Worm (Caenorhabditis elegans) whole organism, mixed stage, embryonic: ENCODE results near the gene tsp-2.
A peak's percentile ranks its signal among the peaks of the same experiment; 100 is the strongest.

Source experiments
- bed-3 ChIP-seq: fragments of 200-800 bp; sonication (Bioruptor generic); optimal IDR thresholded peaks from 3 replicates; lab custom pipeline; 2018; ENCODE audit warnings: mild to moderate bottlenecking, missing genetic modification characterization, moderate library complexity, missing compliant biosample characterization
- blmp-1 ChIP-seq: fragments of 150-350 bp; optimal IDR thresholded peaks from 2 replicates; lab custom pipeline; 2014; ENCODE audit warnings: missing biosample characterization, missing genetic modification characterization
- elt-3 ChIP-seq: fragments of 150-350 bp; optimal IDR thresholded peaks from 2 replicates; lab custom pipeline; 2014; ENCODE audit warnings: missing biosample characterization, missing genetic modification characterization
- ham-2 ChIP-seq: fragments of 200-800 bp; sonication (Bioruptor generic); optimal IDR thresholded peaks from 2 replicates; lab custom pipeline; 2018; ENCODE audit warnings: mild to moderate bottlenecking, missing genetic modification characterization, missing compliant biosample characterization
- lsy-2 ChIP-seq: fragments of 150-350 bp; optimal IDR thresholded peaks from 2 replicates; lab custom pipeline; 2014; ENCODE audit warnings: missing biosample characterization, missing genetic modification characterization
- mls-2 ChIP-seq: sonication (generic microtip); optimal IDR thresholded peaks from 2 replicates; lab custom pipeline; 2016; ENCODE audit warnings: mild to moderate bottlenecking, missing genetic modification characterization, moderate library complexity, missing compliant biosample characterization
- nhr-237 ChIP-seq: fragments of 150-350 bp; optimal IDR thresholded peaks from 2 replicates; lab custom pipeline; 2014; ENCODE audit warnings: missing biosample characterization, missing genetic modification characterization
- nhr-28 ChIP-seq: fragments of 150-350 bp; optimal IDR thresholded peaks from 2 replicates; lab custom pipeline; 2014; ENCODE audit warnings: missing biosample characterization, missing genetic modification characterization
- nhr-76 ChIP-seq: sonication (generic microtip); optimal IDR thresholded peaks from 2 replicates; lab custom pipeline; 2017; ENCODE audit warnings: missing biosample characterization, missing genetic modification characterization
- pha-4 ChIP-seq: fragments of 150-350 bp; optimal IDR thresholded peaks from 2 replicates; lab custom pipeline; 2018; ENCODE audit warnings: missing biosample characterization, missing genetic modification reagents, missing genetic modification characterization
- snpc-4 ChIP-seq: fragments of 150-350 bp; optimal IDR thresholded peaks from 2 replicates; lab custom pipeline; 2014; ENCODE audit warnings: missing biosample characterization, missing genetic modification characterization
- tbx-8 ChIP-seq: fragments of 200-800 bp; sonication (Bioruptor generic); optimal IDR thresholded peaks from 2 replicates; lab custom pipeline; 2018; ENCODE audit warnings: mild to moderate bottlenecking, missing genetic modification characterization, moderate library complexity, missing compliant biosample characterization
- unc-120 ChIP-seq: sonication (generic microtip); optimal IDR thresholded peaks from 2 replicates; lab custom pipeline; 2017; ENCODE audit warnings: missing genetic modification characterization, missing compliant biosample characterization; ENCODE audit not compliant: poor library complexity, severe bottlenecking
- unc-62 ChIP-seq: fragments of 150-350 bp; optimal IDR thresholded peaks from 2 replicates; lab custom pipeline; 2014; ENCODE audit warnings: missing biosample characterization, missing genetic modification reagents, missing genetic modification characterization

DNA sequence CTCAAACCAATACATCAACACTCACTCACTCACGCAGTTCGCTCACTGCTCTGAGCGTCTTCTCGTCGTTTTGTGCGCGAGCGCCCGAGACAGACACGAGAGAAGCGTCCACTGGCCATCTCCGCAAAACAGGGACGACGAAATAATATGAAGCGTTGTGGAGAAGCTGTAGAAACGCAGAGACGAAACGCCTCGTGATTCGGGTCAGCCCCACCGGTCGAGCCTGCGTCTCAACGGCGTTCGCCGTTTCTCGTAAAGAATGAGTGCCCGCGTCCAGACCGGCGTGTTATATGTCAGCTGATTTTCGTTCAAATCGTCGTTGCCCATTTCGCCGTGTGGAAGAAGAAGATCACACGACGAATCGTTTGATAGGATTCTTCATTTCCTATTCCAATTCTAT lies 10.2 kb downstream of the tsp-2 start, which contains the start of gene fbxl-1:
- TF ChIP-seq lsy-2 (tag; lab: Kevin White, UChicago) (no peak), ham-2 (peak; percentile 33), nhr-237 (tag; lab: Kevin White, UChicago) (no peak), pha-4 (tag; lab: Kevin White, UChicago) (no peak), unc-120 (tag; lab: Kevin White, UChicago) (peak; percentile 71), bed-3 (no peak), unc-62 (no peak), nhr-76 (no peak), tbx-8 (GFP tag; lab: Kevin White, UChicago) (no peak), mls-2 (tag; lab: Kevin White, UChicago) (peak; percentile 35), nhr-28 (tag; lab: Kevin White, UChicago) (no peak), snpc-4 (tag; lab: Kevin White, UChicago) (no peak), elt-3 (tag; lab: Kevin White, UChicago) (no peak), blmp-1 (no peak)
